Fruit fly (Drosophila melanogaster): ENCODE measurements around the gene CG10713.

The CG10713 gene

DNA sequence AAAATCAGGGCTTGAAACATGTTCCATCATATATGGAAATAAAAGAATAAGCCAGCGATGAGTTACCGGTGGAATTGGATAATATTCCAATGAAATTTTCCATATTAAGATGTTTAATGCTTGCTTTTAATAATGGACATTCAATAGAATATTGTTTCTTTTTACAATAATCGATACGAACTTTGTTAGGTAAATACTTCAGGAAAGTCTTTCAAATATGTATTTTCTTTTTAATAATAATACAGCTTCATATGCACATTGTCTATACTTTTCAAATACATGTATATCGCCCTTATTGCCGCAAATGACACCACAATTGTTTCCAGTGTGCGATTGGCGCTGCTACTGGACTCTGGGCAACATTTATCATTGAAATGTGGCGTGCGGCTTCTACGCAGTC lies 28.2 kb downstream of the CG10713 start:
- no peak for TF ChIP-seq noc (tag; optimal IDR thresholded peaks at IDR 0.05)

DNA sequence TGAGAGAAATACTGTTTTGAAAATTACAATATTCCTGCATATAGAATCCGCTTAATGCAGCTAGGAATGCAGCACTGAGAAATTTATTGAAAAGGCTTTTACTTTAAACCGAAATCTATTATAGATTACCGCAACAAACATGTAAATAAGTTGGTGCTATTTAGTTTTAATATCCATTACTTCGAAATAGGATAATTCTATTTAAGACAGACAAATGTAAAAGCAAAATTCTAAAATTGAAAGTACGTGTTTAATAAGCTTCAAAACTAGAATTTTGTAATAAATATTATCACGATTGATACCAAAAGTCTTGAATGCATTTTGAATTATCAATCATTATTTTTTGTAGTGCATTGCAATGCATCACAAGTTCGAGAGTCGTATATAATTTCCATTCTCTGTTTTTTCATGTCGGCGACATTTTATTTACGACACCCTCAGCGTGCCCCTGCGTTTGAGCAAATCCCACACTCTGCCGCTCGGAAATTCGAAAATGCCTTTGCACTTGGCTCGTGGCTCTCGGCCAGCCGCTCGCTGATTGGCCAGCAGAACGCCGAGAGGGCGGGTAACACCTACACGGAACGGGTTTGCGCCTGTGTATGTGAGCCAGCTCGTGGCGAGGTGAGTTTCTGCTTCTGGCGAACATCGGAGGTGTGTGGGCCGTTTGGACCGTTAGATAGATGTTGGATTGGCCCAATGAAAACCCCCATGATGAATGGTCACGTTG lies 31.7 kb downstream of the CG10713 start:
- TF ChIP-seq noc (tag; optimal IDR thresholded peaks at IDR 0.05) = no peak

DNA sequence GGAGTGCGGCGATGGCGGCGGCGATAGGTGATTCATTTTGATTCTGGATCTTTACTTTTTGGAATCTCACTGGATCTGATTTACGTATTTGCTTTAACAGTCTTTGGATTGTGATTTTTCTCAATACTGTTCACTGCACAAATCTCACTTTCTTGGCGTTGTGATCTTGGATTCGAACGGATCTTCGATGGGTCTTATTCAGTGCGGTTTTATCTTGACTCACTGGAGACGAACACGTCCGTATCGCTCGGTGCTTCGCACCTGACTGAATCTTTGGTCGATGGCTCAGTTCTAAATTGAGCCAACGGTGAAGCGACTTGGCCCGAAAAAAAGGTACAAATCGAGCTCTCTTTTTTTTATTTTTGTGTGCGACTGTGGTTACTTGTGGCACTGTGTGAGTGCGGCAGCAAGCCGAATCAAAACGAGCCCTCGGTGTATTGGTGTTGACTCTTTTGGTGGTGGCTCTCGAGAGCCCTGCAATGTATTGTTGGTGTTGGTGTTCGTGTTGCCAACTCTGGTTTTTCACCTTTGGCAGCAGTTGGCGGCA lies 34.1 kb downstream of the CG10713 start, which contains the start of gene sens:
sens (minus strand) TSS at position 254 of the 547 bp plus-strand sequence.
- no peak for TF ChIP-seq noc (tag; optimal IDR thresholded peaks at IDR 0.05)

- TF ChIP-seq noc (tag; optimal IDR thresholded peaks at IDR 0.05) = no peak
These were observed 37.4 kb downstream of the CG10713 start for dm6 chr3L:13397656-13398055.

DNA sequence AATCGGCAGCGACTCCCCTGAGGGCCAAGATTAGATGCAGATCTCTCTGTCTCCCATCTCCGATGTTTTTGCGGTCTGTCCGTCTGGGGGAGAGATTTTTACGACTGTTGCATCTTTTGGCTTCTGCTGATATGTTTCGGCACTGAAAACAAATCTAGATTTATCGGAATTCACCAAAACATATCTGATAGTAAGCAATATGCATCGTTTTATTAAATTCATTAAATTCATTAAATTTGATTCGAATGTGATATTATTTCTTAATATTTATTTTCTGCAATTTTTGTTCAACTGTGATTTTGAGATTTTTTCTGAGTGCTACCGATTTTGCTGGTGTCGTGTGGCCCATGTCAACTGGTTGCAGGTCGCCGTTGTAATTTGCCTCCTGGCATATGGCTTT lies 41.5 kb downstream of the CG10713 start:
- TF ChIP-seq noc (tag; optimal IDR thresholded peaks at IDR 0.05) = no peak

dm6 chr3L:13389834-13390233 lies 45.2 kb downstream of the CG10713 start, which contains the start of gene Poc1:
Gene Poc1 (minus strand): TSS chr3L:13390006.
- TF ChIP-seq noc (tag; optimal IDR thresholded peaks at IDR 0.05) = no peak

DNA sequence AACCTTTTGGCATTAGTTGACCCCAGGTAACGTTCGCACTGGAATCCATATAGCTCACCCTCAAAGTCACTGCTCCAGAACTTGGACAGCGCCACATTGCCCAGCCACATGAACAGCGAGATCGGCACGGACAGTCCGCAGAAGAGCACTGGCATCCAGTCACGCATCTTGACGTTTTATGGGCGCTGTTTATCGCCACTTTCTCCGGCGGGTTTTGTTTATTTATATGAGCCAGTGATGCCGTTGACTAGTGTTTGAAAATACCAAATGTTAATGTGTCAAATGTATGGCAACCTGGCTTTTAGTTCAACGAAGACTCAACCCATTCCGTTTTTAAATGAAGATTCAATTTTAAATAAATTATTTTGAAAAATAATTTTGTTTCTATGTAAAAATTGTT lies 47.4 kb downstream of the CG10713 start, which contains the start of gene CG10171:
CG10171 (minus strand) TSS at position 300 of the 400 bp plus-strand sequence.
- TF ChIP-seq noc (tag; optimal IDR thresholded peaks at IDR 0.05) = no peak

- TF ChIP-seq noc (tag; optimal IDR thresholded peaks at IDR 0.05) = no peak
These were observed 50.5 kb downstream of the CG10713 start, which contains the start of gene CG14110 for dm6 chr3L:13384489-13384888. Gene CG14110 (plus strand): TSS chr3L:13384789.

DNA sequence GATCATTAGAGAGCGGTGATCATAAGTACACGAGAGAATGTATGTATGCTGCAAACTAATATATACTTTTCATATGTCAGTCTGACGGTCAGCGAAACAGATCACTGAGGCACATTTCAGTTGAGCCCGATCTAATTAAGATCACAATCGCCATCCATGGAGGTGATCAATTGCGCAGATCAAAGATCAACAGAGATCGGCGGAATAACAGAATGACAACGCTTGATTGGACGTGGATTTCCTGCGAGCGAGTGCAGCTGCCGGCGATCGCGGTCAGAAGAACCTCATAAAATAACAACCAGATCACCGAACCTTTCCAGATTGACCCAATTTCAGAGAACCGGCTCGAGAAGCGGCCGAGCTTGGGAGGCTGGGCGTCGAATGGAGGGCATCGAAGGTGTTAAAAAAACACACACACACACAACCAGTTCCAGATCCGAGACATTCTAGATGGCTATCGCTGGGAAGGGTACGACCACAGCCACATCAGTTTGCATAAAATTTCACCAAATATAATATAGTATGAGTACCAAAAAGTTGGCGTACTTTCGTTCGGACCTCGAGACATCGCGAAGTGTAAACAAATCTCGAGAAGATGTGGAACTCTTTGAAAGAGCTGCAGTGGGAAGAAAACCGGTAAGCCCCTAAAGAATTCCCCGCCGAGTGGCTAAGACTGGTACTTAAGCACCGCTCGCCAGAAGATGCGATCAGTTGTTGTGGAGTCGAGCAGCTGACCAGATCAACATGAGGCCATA lies 52.8 kb downstream of the CG10713 start, which contains the start of gene ImpL1:
ImpL1 (plus strand) TSS at position 705 of the 755 bp plus-strand sequence.
- TF ChIP-seq noc (tag; optimal IDR thresholded peaks at IDR 0.05) = no peak

dm6 chr3L:13381160-13381559 lies 53.9 kb downstream of the CG10713 start, which contains the start of gene CG14107:
Gene CG14107 (minus strand): TSS chr3L:13381346.
- TF ChIP-seq noc (tag; optimal IDR thresholded peaks at IDR 0.05) = no peak
